Worm (Caenorhabditis elegans): ENCODE data around the gene col-160.
"Not testable (repeated sequence)": the region's sequence is repeated elsewhere in the genome, so short reads cannot be mapped to it uniquely, and the experiment has no call there.

The col-160 gene

ce11 chrV:13202127-13202610 is at the start of gene col-160, which contains the start of gene col-159:
Gene col-160 (minus strand): TSS chrV:13202189.
Gene col-159 (minus strand): TSS chrV:13202177.
- no peak for TF ChIP-seq R02D3.7 (tag; optimal IDR thresholded peaks at IDR 0.05)
- peak; percentile 79 for TF ChIP-seq cey-2 (tag; optimal IDR thresholded peaks at IDR 0.05; ENCODE audit: borderline replicate concordance, insufficient read depth)
- peak; percentile 75 for TF ChIP-seq tra-1 (GFP tag; IDR thresholded peaks at IDR 0.05)
- TF ChIP-seq mdl-1 (tag; optimal IDR thresholded peaks at IDR 0.05), result peak in 1 of 2 experiments; percentile 26
- TF ChIP-seq nhr-77 (tag; optimal IDR thresholded peaks at IDR 0.05), result peak; percentile 40
- TF ChIP-seq snpc-1.2 (GFP tag; IDR thresholded peaks at IDR 0.05), result no peak
- TF ChIP-seq nhr-237 (tag; optimal IDR thresholded peaks at IDR 0.05), result no peak
- 0 out of 2 replicates have a peak, but pooled peaks have one; percentile 27 for TF ChIP-seq lin-1 (GFP tag; IDR thresholded peaks at IDR 0.05)
- TF ChIP-seq nhr-25 (tag; optimal IDR thresholded peaks at IDR 0.05; ENCODE audit: borderline replicate concordance, insufficient read depth), result peak; percentile 59
- TF ChIP-seq nhr-28 (tag; optimal IDR thresholded peaks at IDR 0.05), result peak; percentile 56
- no peak for TF ChIP-seq php-3 (GFP tag; IDR thresholded peaks at IDR 0.05)
- peak; percentile 23 for TF ChIP-seq dve-1 (tag; optimal IDR thresholded peaks at IDR 0.05; ENCODE audit: insufficient read depth)
- TF ChIP-seq dmd-6 (GFP tag; IDR thresholded peaks at IDR 0.05), result peak; percentile 55
- TF ChIP-seq gei-8 (GFP tag; optimal IDR thresholded peaks at IDR 0.05), result peak; percentile 28
- peak; percentile 80 for TF ChIP-seq aha-1 (tag)
- peak; percentile 12 for TF ChIP-seq nhr-48 (tag; optimal IDR thresholded peaks at IDR 0.05)

- no peak for TF ChIP-seq vab-7 (GFP tag; IDR thresholded peaks at IDR 0.05)
- no peak for TF ChIP-seq daf-12 (tag; optimal IDR thresholded peaks at IDR 0.05)
- no peak for TF ChIP-seq nhr-11 (tag; optimal IDR thresholded peaks at IDR 0.05)
- no peak for TF ChIP-seq snpc-1.2 (GFP tag; IDR thresholded peaks at IDR 0.05)
- TF ChIP-seq nhr-111 (GFP tag; optimal IDR thresholded peaks at IDR 0.05), result no peak
- TF ChIP-seq lin-38 (GFP tag; IDR thresholded peaks at IDR 0.05), result no peak
- TF ChIP-seq zag-1 (tag; optimal IDR thresholded peaks at IDR 0.05), result no peak
- no peak for TF ChIP-seq dmd-8 (GFP tag; IDR thresholded peaks at IDR 0.05)
- TF ChIP-seq egl-27 (tag; optimal IDR thresholded peaks at IDR 0.05), result no peak
Measured at ce11 chrV:13249436-13249835, 47.4 kb upstream of the col-160 start, which contains the start of gene odr-3. Gene odr-3 (minus strand): TSS chrV:13249536.

ce11 chrV:13243205-13243604 is 41.2 kb upstream of the col-160 start:
- TF ChIP-seq ZK337.2 (GFP tag; IDR thresholded peaks at IDR 0.05) (no peak), zag-1 (tag; optimal IDR thresholded peaks at IDR 0.05) (no peak), daf-12 (tag; optimal IDR thresholded peaks at IDR 0.05) (no peak), snpc-1.2 (GFP tag; IDR thresholded peaks at IDR 0.05) (no peak), lim-7 (GFP tag; IDR thresholded peaks at IDR 0.05) (no peak), dpl-1 (GFP tag; optimal IDR thresholded peaks at IDR 0.05) (no peak), nhr-42 (GFP tag; IDR thresholded peaks at IDR 0.05) (no peak), zip-11 (GFP tag; IDR thresholded peaks at IDR 0.05) (no peak), dmd-6 (GFP tag; IDR thresholded peaks at IDR 0.05) (peak; percentile 56), fos-1 (tag; optimal IDR thresholded peaks at IDR 0.05) (no peak), gei-8 (GFP tag; optimal IDR thresholded peaks at IDR 0.05) (no peak), nhr-10 (tag; optimal IDR thresholded peaks at IDR 0.05) (no peak), nhr-28 (tag; optimal IDR thresholded peaks at IDR 0.05) (peak; percentile 55), lir-3 (tag; optimal IDR thresholded peaks at IDR 0.05) (no peak), daf-8 (GFP tag; IDR thresholded peaks at IDR 0.05) (no peak), nhr-102 (tag; optimal IDR thresholded peaks at IDR 0.05) (no peak), mdl-1 (tag; optimal IDR thresholded peaks at IDR 0.05) (peak in 1 of 2 experiments; percentile 28), hif-1 (tag; optimal IDR thresholded peaks at IDR 0.05) (no peak), nhr-48 (tag; optimal IDR thresholded peaks at IDR 0.05) (peak; percentile 94)

- TF ChIP-seq php-3 (GFP tag; IDR thresholded peaks at IDR 0.05), result 0 out of 2 replicates have a peak, but pooled peaks have one; percentile 15
- TF ChIP-seq F26F4.8 (GFP tag; conservative IDR thresholded peaks at IDR 0.05), result peak; percentile 81
- peak; percentile 93 for TF ChIP-seq dmd-8 (GFP tag; IDR thresholded peaks at IDR 0.05)
- 0 out of 2 replicates have a peak, but pooled peaks have one; percentile 26 for TF ChIP-seq D1046.2 (GFP tag; IDR thresholded peaks at IDR 0.05)
- peak; percentile 85 for TF ChIP-seq lim-7 (GFP tag; IDR thresholded peaks at IDR 0.05)
- 0 out of 2 replicates have a peak, but pooled peaks have one; percentile 9 for TF ChIP-seq ceh-44 (GFP tag; IDR thresholded peaks at IDR 0.05)
- peak; percentile 73 for TF ChIP-seq vab-7 (GFP tag; IDR thresholded peaks at IDR 0.05)
- 0 out of 2 replicates have a peak, but pooled peaks have one; percentile 42 for TF ChIP-seq ctbp-1 (GFP tag; IDR thresholded peaks at IDR 0.05)
- TF ChIP-seq F44E2.7 (GFP tag; IDR thresholded peaks at IDR 0.05), result 0 out of 2 replicates have a peak, but pooled peaks have one; percentile 50
- peak; percentile 29; the same call in 1 of the 2 replicates for TF ChIP-seq tra-1 (GFP tag; IDR thresholded peaks at IDR 0.05)
- TF ChIP-seq nhr-41 (GFP tag; IDR thresholded peaks at IDR 0.05), result peak; percentile 20; the same call in 1 of the 2 replicates
- TF ChIP-seq madf-9 (GFP tag; conservative IDR thresholded peaks at IDR 0.05), result peak; percentile 45; the same call in 1 of the 2 replicates
- peak; percentile 63; the same call in 1 of the 2 replicates for TF ChIP-seq pha-4 (GFP tag; IDR thresholded peaks at IDR 0.05)
- TF ChIP-seq pha-4 (tag; optimal IDR thresholded peaks at IDR 0.05), result not testable (repeated sequence)
Measured at ce11 chrV:13239720-13240119, 37.7 kb upstream of the col-160 start.
